Worm (Caenorhabditis elegans) whole organism, L4 larva: Measurements from ENCODE around the gene adt-1.

ENCODE experiments used
- D1046.2 ChIP-seq: fragments of 200-800 bp; sonication (Bioruptor generic); IDR thresholded peaks from 2 replicates; pipeline ENCODE4 v1.3.6; 2022; ENCODE audit warnings: missing genetic modification characterization, missing compliant biosample characterization
- F10B5.3 ChIP-seq: sonication (generic microtip); optimal IDR thresholded peaks from 2 replicates; lab custom pipeline; 2016; ENCODE audit warnings: mild to moderate bottlenecking, missing genetic modification characterization, missing compliant biosample characterization
- F26F4.8 ChIP-seq: fragments of 200-800 bp; sonication (Bioruptor generic); conservative IDR thresholded peaks from 2 replicates; pipeline ENCODE4 v1.3.6; 2022; ENCODE audit warnings: missing genetic modification characterization, missing compliant biosample characterization
- F44E2.7 ChIP-seq: fragments of 200-800 bp; sonication (Bioruptor generic); IDR thresholded peaks from 2 replicates; pipeline ENCODE4 v2.1.2; 2022; ENCODE audit warnings: missing genetic modification characterization, missing compliant biosample characterization
- F49E8.2 ChIP-seq: sonication (generic microtip); optimal IDR thresholded peaks from 2 replicates; lab custom pipeline; 2016; ENCODE audit warnings: missing compliant biosample characterization, mild to moderate bottlenecking, missing genetic modification characterization, borderline replicate concordance
- R02D3.7 ChIP-seq: fragments of 150-350 bp; sonication (generic microtip); optimal IDR thresholded peaks from 3 replicates; lab custom pipeline; 2014; ENCODE audit warnings: missing biosample characterization, missing genetic modification characterization
- Y5F2A.4 ChIP-seq: fragments of 200-800 bp; sonication (Bioruptor generic); optimal IDR thresholded peaks from 2 replicates; lab custom pipeline; 2018; ENCODE audit warnings: mild to moderate bottlenecking, missing genetic modification characterization, missing compliant biosample characterization
- ZK337.2 ChIP-seq: fragments of 200-800 bp; sonication (Bioruptor generic); IDR thresholded peaks from 2 replicates; pipeline ENCODE4 v1.3.6; 2022; ENCODE audit warnings: missing genetic modification reagents, missing genetic modification characterization, missing compliant biosample characterization
- aha-1 ChIP-seq: fragments of 150-350 bp; peaks from one replicate; lab custom pipeline; 2014; ENCODE audit warnings: missing biosample characterization, missing genetic modification characterization
- aly-2 ChIP-seq: sonication (generic microtip); optimal IDR thresholded peaks from 2 replicates; lab custom pipeline; 2018; ENCODE audit warnings: missing biosample characterization, missing genetic modification characterization
- attf-4 ChIP-seq: sonication (generic microtip); optimal IDR thresholded peaks from 3 replicates; lab custom pipeline; 2017; ENCODE audit warnings: missing biosample characterization, missing genetic modification characterization
- ceh-20 ChIP-seq: fragments of 200-800 bp; sonication (Bioruptor generic); IDR thresholded peaks from 2 replicates; pipeline ENCODE4 v1.3.6; 2022; ENCODE audit warnings: missing genetic modification reagents, missing genetic modification characterization, missing compliant biosample characterization
- ceh-32 ChIP-seq: sonication (generic microtip); optimal IDR thresholded peaks from 2 replicates; lab custom pipeline; 2016; ENCODE audit warnings: mild to moderate bottlenecking, missing genetic modification characterization, missing compliant biosample characterization; ENCODE audit not compliant: poor library complexity
- ceh-44 ChIP-seq: fragments of 200-800 bp; sonication (Bioruptor generic); IDR thresholded peaks from 2 replicates; pipeline ENCODE4 v1.3.6; 2022; ENCODE audit warnings: missing genetic modification reagents, missing genetic modification characterization, missing compliant biosample characterization
- ceh-62 ChIP-seq: sonication (generic microtip); optimal IDR thresholded peaks from 2 replicates; lab custom pipeline; 2017; ENCODE audit warnings: missing biosample characterization, missing genetic modification characterization
- ceh-82 ChIP-seq: sonication (generic microtip); optimal IDR thresholded peaks from 2 replicates; lab custom pipeline; 2017; ENCODE audit warnings: missing biosample characterization, missing genetic modification characterization
- ces-1 ChIP-seq: fragments of 150-350 bp; sonication (generic microtip); optimal IDR thresholded peaks from 4 replicates; lab custom pipeline; 2014; ENCODE audit warnings: missing biosample characterization, missing genetic modification reagents, missing genetic modification characterization
- cey-2 ChIP-seq: sonication (generic microtip); optimal IDR thresholded peaks from 3 replicates; lab custom pipeline; 2017; ENCODE audit warnings: missing genetic modification characterization, mild to moderate bottlenecking, missing compliant biosample characterization, antibody characterized with exemption, borderline replicate concordance; ENCODE audit not compliant: insufficient read depth
- daf-12 ChIP-seq: fragments of 150-350 bp; optimal IDR thresholded peaks from 2 replicates; lab custom pipeline; 2014; ENCODE audit warnings: missing biosample characterization, missing genetic modification reagents, missing genetic modification characterization
- daf-8 ChIP-seq: fragments of 200-800 bp; sonication (Bioruptor generic); IDR thresholded peaks from 2 replicates; pipeline ENCODE4 v1.3.6; 2022; ENCODE audit warnings: missing genetic modification characterization, missing compliant biosample characterization
- dmd-8 ChIP-seq: fragments of 200-800 bp; sonication (Bioruptor generic); IDR thresholded peaks from 2 replicates; pipeline ENCODE4 v1.3.6; 2022; ENCODE audit warnings: missing genetic modification characterization, missing compliant biosample characterization
- dpl-1 ChIP-seq: fragments of 150-350 bp; optimal IDR thresholded peaks from 2 replicates; lab custom pipeline; 2014; ENCODE audit warnings: missing biosample characterization, missing genetic modification reagents, missing genetic modification characterization
- duxl-1 ChIP-seq: sonication (generic microtip); optimal IDR thresholded peaks from 2 replicates; lab custom pipeline; 2016; ENCODE audit warnings: mild to moderate bottlenecking, missing genetic modification characterization, moderate library complexity, missing compliant biosample characterization; ENCODE audit not compliant: poor library complexity
- dve-1 ChIP-seq: sonication (generic microtip); optimal IDR thresholded peaks from 2 replicates; lab custom pipeline; 2017; ENCODE audit warnings: antibody characterized with exemption, mild to moderate bottlenecking, missing genetic modification characterization, missing compliant biosample characterization; ENCODE audit not compliant: insufficient read depth
- egl-27 ChIP-seq: sonication (generic microtip); optimal IDR thresholded peaks from 3 replicates; lab custom pipeline; 2017; ENCODE audit warnings: missing biosample characterization, missing genetic modification reagents, missing genetic modification characterization
- fkh-10 ChIP-seq: fragments of 150-350 bp; optimal IDR thresholded peaks from 2 replicates; lab custom pipeline; 2014; ENCODE audit warnings: missing biosample characterization, missing genetic modification reagents, missing genetic modification characterization
- fos-1 ChIP-seq: fragments of 150-350 bp; optimal IDR thresholded peaks from 2 replicates; lab custom pipeline; 2014; ENCODE audit warnings: missing biosample characterization, missing genetic modification characterization
- hif-1 ChIP-seq, 2 experiments: sonication (generic microtip); optimal IDR thresholded peaks; 2 replicates each; lab custom pipeline; 2016 to 2017; ENCODE audit warnings: missing compliant biosample characterization in 2 of 2, missing genetic modification characterization in 2 of 2, missing genetic modification reagents in 2 of 2, missing genotype in 2 of 2, mild to moderate bottlenecking in 1 of 2
- hlh-11 ChIP-seq: fragments of 200-800 bp; sonication (Bioruptor generic); optimal IDR thresholded peaks from 2 replicates; lab custom pipeline; 2018; ENCODE audit warnings: mild to moderate bottlenecking, missing genetic modification characterization, missing compliant biosample characterization
- hmg-1.1 ChIP-seq: fragments of 200-800 bp; sonication (Bioruptor generic); IDR thresholded peaks from 2 replicates; pipeline ENCODE4 v1.3.6; 2022; ENCODE audit warnings: missing genetic modification reagents, missing genetic modification characterization, missing compliant biosample characterization
- jun-1 ChIP-seq: fragments of 150-350 bp; optimal IDR thresholded peaks from 2 replicates; lab custom pipeline; 2014; ENCODE audit warnings: missing biosample characterization, missing genetic modification reagents, missing genetic modification characterization
- lin-1 ChIP-seq: fragments of 200-800 bp; sonication (Bioruptor generic); IDR thresholded peaks from 2 replicates; pipeline ENCODE4 v1.3.6; 2022; ENCODE audit warnings: missing genetic modification reagents, missing genetic modification characterization, missing compliant biosample characterization
- lin-38 ChIP-seq: fragments of 200-800 bp; sonication (Bioruptor generic); IDR thresholded peaks from 2 replicates; pipeline ENCODE4 v1.3.6; 2022; ENCODE audit warnings: missing genetic modification reagents, missing genetic modification characterization, missing compliant biosample characterization
- lir-3 ChIP-seq: sonication (generic microtip); optimal IDR thresholded peaks from 2 replicates; lab custom pipeline; 2016; ENCODE audit warnings: mild to moderate bottlenecking, missing genetic modification characterization, missing compliant biosample characterization
- lsy-2 ChIP-seq, 2 experiments: fragments of 150-350 bp in 1 of 2; sonication (generic microtip) in 1 of 2; optimal IDR thresholded peaks; 2 replicates each; lab custom pipeline; 2014 to 2017; ENCODE audit warnings: missing biosample characterization in 2 of 2, missing genetic modification characterization in 2 of 2
- madf-9 ChIP-seq: fragments of 200-800 bp; sonication (Bioruptor generic); conservative IDR thresholded peaks from 2 replicates; pipeline ENCODE4 v1.3.6; 2022; ENCODE audit warnings: missing genetic modification reagents, missing genetic modification characterization, missing compliant biosample characterization
- mdt-29 ChIP-seq: fragments of 200-800 bp; sonication (Bioruptor generic); IDR thresholded peaks from 2 replicates; pipeline ENCODE4 v1.3.6; 2022; ENCODE audit warnings: missing genetic modification reagents, missing genetic modification characterization, missing compliant biosample characterization
- mxl-2 ChIP-seq: fragments of 200-800 bp; sonication (Bioruptor generic); conservative IDR thresholded peaks from 2 replicates; pipeline ENCODE4 v1.3.6; 2022; ENCODE audit warnings: missing genetic modification reagents, missing genetic modification characterization, missing compliant biosample characterization
- nhr-10 ChIP-seq: fragments of 150-350 bp; optimal IDR thresholded peaks from 2 replicates; lab custom pipeline; 2014; ENCODE audit warnings: missing biosample characterization, missing genetic modification characterization
- nhr-25 ChIP-seq: sonication (generic microtip); optimal IDR thresholded peaks from 2 replicates; lab custom pipeline; 2017; ENCODE audit warnings: missing genetic modification characterization, mild to moderate bottlenecking, missing compliant biosample characterization, antibody characterized with exemption, moderate library complexity, borderline replicate concordance; ENCODE audit not compliant: insufficient read depth
- nhr-41 ChIP-seq: fragments of 200-800 bp; sonication (Bioruptor generic); IDR thresholded peaks from 2 replicates; pipeline ENCODE4 v1.3.6; 2022; ENCODE audit warnings: missing genetic modification reagents, missing genetic modification characterization, missing compliant biosample characterization
- nhr-42 ChIP-seq: fragments of 200-800 bp; sonication (Bioruptor generic); IDR thresholded peaks from 2 replicates; pipeline ENCODE4 v1.3.6; 2022; ENCODE audit warnings: missing genetic modification characterization, missing compliant biosample characterization
- nhr-6 ChIP-seq: fragments of 150-350 bp; optimal IDR thresholded peaks from 2 replicates; lab custom pipeline; 2014; ENCODE audit warnings: missing biosample characterization, missing genetic modification characterization
- nhr-76 ChIP-seq: fragments of 150-350 bp; optimal IDR thresholded peaks from 2 replicates; lab custom pipeline; 2014; ENCODE audit warnings: missing biosample characterization, missing genetic modification characterization
- php-3 ChIP-seq: fragments of 200-800 bp; sonication (Bioruptor generic); IDR thresholded peaks from 2 replicates; pipeline ENCODE4 v1.3.6; 2022; ENCODE audit warnings: missing genetic modification reagents, missing genetic modification characterization, missing compliant biosample characterization
- sdz-12 ChIP-seq: fragments of 200-800 bp; sonication (Bioruptor generic); optimal IDR thresholded peaks from 2 replicates; lab custom pipeline; 2018; ENCODE audit warnings: mild to moderate bottlenecking, missing genetic modification characterization, missing compliant biosample characterization
- set-16 ChIP-seq: fragments of 200-800 bp; sonication (Bioruptor generic); IDR thresholded peaks from 2 replicates; pipeline ENCODE4 v1.3.6; 2022; ENCODE audit warnings: missing genetic modification reagents, missing genetic modification characterization, missing compliant biosample characterization
- skn-1 ChIP-seq: fragments of 150-350 bp; optimal IDR thresholded peaks from 2 replicates; lab custom pipeline; 2014; ENCODE audit warnings: missing biosample characterization, missing genetic modification characterization
- tag-97 ChIP-seq: fragments of 200-800 bp; sonication (Bioruptor generic); IDR thresholded peaks from 2 replicates; pipeline ENCODE4 v1.3.6; 2022; ENCODE audit warnings: missing genetic modification characterization, missing compliant biosample characterization
- unc-39 ChIP-seq: sonication (generic microtip); optimal IDR thresholded peaks from 2 replicates; lab custom pipeline; 2017; ENCODE audit warnings: missing biosample characterization, missing genetic modification characterization
- zag-1 ChIP-seq: fragments of 150-350 bp; optimal IDR thresholded peaks from 2 replicates; lab custom pipeline; 2014; ENCODE audit warnings: missing biosample characterization, missing genetic modification characterization
- zip-2 ChIP-seq: fragments of 150-350 bp; optimal IDR thresholded peaks from 2 replicates; lab custom pipeline; 2014; ENCODE audit warnings: missing biosample characterization, missing genetic modification characterization
- ztf-11 ChIP-seq: fragments of 150-350 bp; optimal IDR thresholded peaks from 2 replicates; lab custom pipeline; 2014; ENCODE audit warnings: missing biosample characterization, missing genetic modification characterization

The adt-1 gene

ce11 chrX:12691306-12691705, 12.7 kb downstream of the adt-1 start, which contains the start of gene ugt-50 (continued):
- TF ChIP-seq hif-1 (tag; optimal IDR thresholded peaks at IDR 0.05; lab: Kevin White, UChicago): peak in 1 of 2 experiments; percentile 33
- TF ChIP-seq zip-2 (tag; lab: Kevin White, UChicago): no peak
- peak; percentile 10 for TF ChIP-seq nhr-10 (tag; lab: Kevin White, UChicago)
- TF ChIP-seq php-3: peak; percentile 66
- TF ChIP-seq ceh-32 (tag; lab: Kevin White, UChicago): no peak
- TF ChIP-seq ceh-20 (GFP tag; lab: Robert Waterston, UW): no peak
- TF ChIP-seq fkh-10 (GFP tag; lab: Kevin White, UChicago): no peak
- no peak for TF ChIP-seq skn-1 (tag; lab: Kevin White, UChicago)
- TF ChIP-seq hlh-11: peak; percentile 78
- TF ChIP-seq aha-1: no peak
- no peak for TF ChIP-seq nhr-42
- TF ChIP-seq sdz-12 (GFP tag; lab: Kevin White, UChicago): no peak
- TF ChIP-seq jun-1 (tag; lab: Kevin White, UChicago): no peak
- no peak for TF ChIP-seq unc-39 (tag; lab: Kevin White, UChicago)
- TF ChIP-seq egl-27 (tag; lab: Kevin White, UChicago): no peak
- no peak for TF ChIP-seq F44E2.7
- no peak for TF ChIP-seq fos-1 (tag; lab: Kevin White, UChicago)
- no peak for TF ChIP-seq F26F4.8 (GFP tag; lab: Robert Waterston, UW)
- TF ChIP-seq hmg-1.1 (GFP tag; lab: Robert Waterston, UW): no peak
- no peak for TF ChIP-seq daf-8 (GFP tag; lab: Robert Waterston, UW)
- no peak for TF ChIP-seq ceh-44 (GFP tag; lab: Robert Waterston, UW)
- no peak for TF ChIP-seq daf-12 (tag; lab: Kevin White, UChicago)
- no peak for TF ChIP-seq lin-38 (GFP tag; lab: Robert Waterston, UW)
- TF ChIP-seq nhr-6 (tag; lab: Kevin White, UChicago): no peak
- no peak for TF ChIP-seq D1046.2 (GFP tag; lab: Robert Waterston, UW)
- peak; percentile 90 for TF ChIP-seq dve-1
- TF ChIP-seq tag-97 (GFP tag; lab: Robert Waterston, UW): no peak
- no peak for TF ChIP-seq cey-2 (tag; lab: Kevin White, UChicago)
- peak in 1 of 2 experiments; percentile 48 for TF ChIP-seq lsy-2 (tag; optimal IDR thresholded peaks at IDR 0.05; lab: Kevin White, UChicago)
- TF ChIP-seq nhr-41 (GFP tag; lab: Robert Waterston, UW): no peak
- TF ChIP-seq mdt-29 (GFP tag; lab: Robert Waterston, UW): no peak
- TF ChIP-seq zag-1 (tag; lab: Kevin White, UChicago): no peak
- TF ChIP-seq ztf-11 (tag; lab: Kevin White, UChicago): no peak
- no peak for TF ChIP-seq mxl-2 (GFP tag; lab: Robert Waterston, UW)
- TF ChIP-seq F10B5.3 (tag; lab: Kevin White, UChicago): no peak
- TF ChIP-seq ZK337.2 (GFP tag; lab: Robert Waterston, UW): no peak
- TF ChIP-seq attf-4 (tag; lab: Kevin White, UChicago): no peak
- no peak for TF ChIP-seq F49E8.2
- TF ChIP-seq nhr-76 (tag; lab: Kevin White, UChicago): no peak
- no peak for TF ChIP-seq ceh-82 (tag; lab: Kevin White, UChicago)
- TF ChIP-seq madf-9 (GFP tag; lab: Robert Waterston, UW): no peak
- TF ChIP-seq ceh-62 (tag; lab: Kevin White, UChicago): no peak
- no peak for TF ChIP-seq dpl-1 (GFP tag; lab: Kevin White, UChicago)
- no peak for TF ChIP-seq lin-1
- TF ChIP-seq lir-3 (tag; lab: Kevin White, UChicago): no peak
- no peak for TF ChIP-seq dmd-8 (GFP tag; lab: Robert Waterston, UW)
- TF ChIP-seq ces-1 (GFP tag; lab: Kevin White, UChicago): no peak
- no peak for TF ChIP-seq set-16
- no peak for TF ChIP-seq Y5F2A.4
- no peak for TF ChIP-seq R02D3.7 (tag; lab: Kevin White, UChicago)
- no peak for TF ChIP-seq duxl-1
- TF ChIP-seq aly-2 (tag; lab: Kevin White, UChicago): no peak
- no peak for TF ChIP-seq nhr-25 (tag; lab: Kevin White, UChicago)
